Worm (Caenorhabditis elegans) whole organism, L4 larva: ENCODE measurements around the gene Y38H6A.1.
"Not testable (repeated sequence)": the region's sequence is repeated elsewhere in the genome, so short reads cannot be mapped to it uniquely, and the experiment has no call there.

Experiments
- D1046.2 ChIP-seq: fragments of 200-800 bp; sonication (Bioruptor generic); IDR thresholded peaks from 2 replicates; pipeline ENCODE4 v1.3.6; 2022; ENCODE audit warnings: missing genetic modification characterization, missing compliant biosample characterization
- F44E2.7 ChIP-seq: fragments of 200-800 bp; sonication (Bioruptor generic); IDR thresholded peaks from 2 replicates; pipeline ENCODE4 v2.1.2; 2022; ENCODE audit warnings: missing genetic modification characterization, missing compliant biosample characterization
- Y48G9A.11 ChIP-seq: fragments of 200-800 bp; sonication (Bioruptor generic); IDR thresholded peaks from 2 replicates; pipeline ENCODE4 v1.3.6; 2022; ENCODE audit warnings: missing genetic modification reagents, missing genetic modification characterization, missing compliant biosample characterization
- aha-1 ChIP-seq: fragments of 150-350 bp; peaks from one replicate; lab custom pipeline; 2014; ENCODE audit warnings: missing biosample characterization, missing genetic modification characterization
- aly-2 ChIP-seq: sonication (generic microtip); optimal IDR thresholded peaks from 2 replicates; lab custom pipeline; 2018; ENCODE audit warnings: missing biosample characterization, missing genetic modification characterization
- ceh-20 ChIP-seq: fragments of 200-800 bp; sonication (Bioruptor generic); IDR thresholded peaks from 2 replicates; pipeline ENCODE4 v1.3.6; 2022; ENCODE audit warnings: missing genetic modification reagents, missing genetic modification characterization, missing compliant biosample characterization
- ceh-28 ChIP-seq: fragments of 150-350 bp; optimal IDR thresholded peaks from 2 replicates; lab custom pipeline; 2014; ENCODE audit warnings: missing biosample characterization, missing genetic modification reagents, missing genetic modification characterization
- ceh-32 ChIP-seq: sonication (generic microtip); optimal IDR thresholded peaks from 2 replicates; lab custom pipeline; 2016; ENCODE audit warnings: mild to moderate bottlenecking, missing genetic modification characterization, missing compliant biosample characterization; ENCODE audit not compliant: poor library complexity
- ceh-44 ChIP-seq: fragments of 200-800 bp; sonication (Bioruptor generic); IDR thresholded peaks from 2 replicates; pipeline ENCODE4 v1.3.6; 2022; ENCODE audit warnings: missing genetic modification reagents, missing genetic modification characterization, missing compliant biosample characterization
- ceh-82 ChIP-seq: sonication (generic microtip); optimal IDR thresholded peaks from 2 replicates; lab custom pipeline; 2017; ENCODE audit warnings: missing biosample characterization, missing genetic modification characterization
- ctbp-1 ChIP-seq: fragments of 200-800 bp; sonication (Bioruptor generic); IDR thresholded peaks from 2 replicates; pipeline ENCODE4 v1.3.6; 2022; ENCODE audit warnings: missing genetic modification reagents, missing genetic modification characterization, missing compliant biosample characterization
- daf-16 ChIP-seq, 3 experiments: sonication (generic microtip); optimal IDR thresholded peaks; 2 replicates each; lab custom pipeline; 2016 to 2017; ENCODE audit warnings: missing genetic modification characterization in 3 of 3, missing genetic modification reagents in 3 of 3, mild to moderate bottlenecking in 2 of 3, missing compliant biosample characterization in 2 of 3, missing biosample characterization in 1 of 3, moderate library complexity in 1 of 3
- daf-19 ChIP-seq: fragments of 200-800 bp; sonication (Bioruptor generic); conservative IDR thresholded peaks from 2 replicates; pipeline ENCODE4 v1.3.6; 2022; ENCODE audit warnings: missing genetic modification characterization, missing compliant biosample characterization
- daf-8 ChIP-seq: fragments of 200-800 bp; sonication (Bioruptor generic); IDR thresholded peaks from 2 replicates; pipeline ENCODE4 v1.3.6; 2022; ENCODE audit warnings: missing genetic modification characterization, missing compliant biosample characterization
- dmd-8 ChIP-seq: fragments of 200-800 bp; sonication (Bioruptor generic); IDR thresholded peaks from 2 replicates; pipeline ENCODE4 v1.3.6; 2022; ENCODE audit warnings: missing genetic modification characterization, missing compliant biosample characterization
- dve-1 ChIP-seq: sonication (generic microtip); optimal IDR thresholded peaks from 2 replicates; lab custom pipeline; 2017; ENCODE audit warnings: antibody characterized with exemption, mild to moderate bottlenecking, missing genetic modification characterization, missing compliant biosample characterization; ENCODE audit not compliant: insufficient read depth
- egl-27 ChIP-seq: sonication (generic microtip); optimal IDR thresholded peaks from 3 replicates; lab custom pipeline; 2017; ENCODE audit warnings: missing biosample characterization, missing genetic modification reagents, missing genetic modification characterization
- egl-43 ChIP-seq: fragments of 200-800 bp; sonication (Bioruptor generic); IDR thresholded peaks from 2 replicates; pipeline ENCODE4 v1.3.6; 2022; ENCODE audit warnings: missing genetic modification reagents, missing genetic modification characterization, missing compliant biosample characterization
- gei-8 ChIP-seq: fragments of 200-800 bp; sonication (Bioruptor generic); optimal IDR thresholded peaks from 2 replicates; lab custom pipeline; 2018; ENCODE audit warnings: mild to moderate bottlenecking, missing genetic modification characterization, missing compliant biosample characterization
- hlh-11 ChIP-seq: fragments of 200-800 bp; sonication (Bioruptor generic); optimal IDR thresholded peaks from 2 replicates; lab custom pipeline; 2018; ENCODE audit warnings: mild to moderate bottlenecking, missing genetic modification characterization, missing compliant biosample characterization
- lim-7 ChIP-seq: fragments of 200-800 bp; sonication (Bioruptor generic); IDR thresholded peaks from 2 replicates; pipeline ENCODE4 v1.3.6; 2022; ENCODE audit warnings: missing genetic modification characterization, missing compliant biosample characterization
- lin-39 ChIP-seq: fragments of 150-350 bp; optimal IDR thresholded peaks from 2 replicates; lab custom pipeline; 2014; ENCODE audit warnings: missing biosample characterization, missing genetic modification reagents, missing genetic modification characterization
- mdl-1 ChIP-seq, 2 experiments: fragments of 150-350 bp in 1 of 2; sonication (generic microtip) in 1 of 2; optimal IDR thresholded peaks; 2 replicates each; lab custom pipeline; 2014 to 2017; ENCODE audit warnings: missing biosample characterization in 2 of 2, missing genetic modification characterization in 2 of 2
- nhr-28 ChIP-seq: fragments of 150-350 bp; optimal IDR thresholded peaks from 2 replicates; lab custom pipeline; 2014; ENCODE audit warnings: missing biosample characterization, missing genetic modification characterization
- nhr-41 ChIP-seq: fragments of 200-800 bp; sonication (Bioruptor generic); IDR thresholded peaks from 2 replicates; pipeline ENCODE4 v1.3.6; 2022; ENCODE audit warnings: missing genetic modification reagents, missing genetic modification characterization, missing compliant biosample characterization
- nhr-6 ChIP-seq: fragments of 150-350 bp; optimal IDR thresholded peaks from 2 replicates; lab custom pipeline; 2014; ENCODE audit warnings: missing biosample characterization, missing genetic modification characterization
- nhr-76 ChIP-seq: fragments of 150-350 bp; optimal IDR thresholded peaks from 2 replicates; lab custom pipeline; 2014; ENCODE audit warnings: missing biosample characterization, missing genetic modification characterization
- nhr-77 ChIP-seq: fragments of 150-350 bp; optimal IDR thresholded peaks from 2 replicates; lab custom pipeline; 2014; ENCODE audit warnings: missing biosample characterization, missing genetic modification characterization
- pqm-1 ChIP-seq: sonication (generic microtip); optimal IDR thresholded peaks from 2 replicates; lab custom pipeline; 2017; ENCODE audit warnings: missing biosample characterization, missing genetic modification characterization
- rbr-2 ChIP-seq: sonication (generic microtip); optimal IDR thresholded peaks from 2 replicates; lab custom pipeline; 2016; ENCODE audit warnings: missing genotype, missing genetic modification characterization, missing compliant biosample characterization
- skn-1 ChIP-seq: fragments of 150-350 bp; optimal IDR thresholded peaks from 2 replicates; lab custom pipeline; 2014; ENCODE audit warnings: missing biosample characterization, missing genetic modification characterization
- snpc-1.2 ChIP-seq: fragments of 200-800 bp; sonication (Bioruptor generic); IDR thresholded peaks from 2 replicates; pipeline ENCODE4 v1.3.6; 2022; ENCODE audit warnings: missing genetic modification reagents, missing genetic modification characterization, missing compliant biosample characterization
- snpc-4 ChIP-seq: fragments of 150-350 bp; optimal IDR thresholded peaks from 2 replicates; lab custom pipeline; 2014; ENCODE audit warnings: missing biosample characterization, missing genetic modification characterization
- vab-7 ChIP-seq: fragments of 200-800 bp; sonication (Bioruptor generic); IDR thresholded peaks from 2 replicates; pipeline ENCODE4 v1.3.6; 2022; ENCODE audit warnings: missing genetic modification reagents, missing genetic modification characterization, missing compliant biosample characterization
- zag-1 ChIP-seq: fragments of 150-350 bp; optimal IDR thresholded peaks from 2 replicates; lab custom pipeline; 2014; ENCODE audit warnings: missing biosample characterization, missing genetic modification characterization
- ztf-7 ChIP-seq: fragments of 150-350 bp; optimal IDR thresholded peaks from 2 replicates; lab custom pipeline; 2014; ENCODE audit warnings: missing biosample characterization, missing genetic modification characterization

Y38H6A.1 gene

ce11 chrV:20350382-20350781 lies 24.9 kb downstream of the Y38H6A.1 start:
- TF ChIP-seq lim-7 (GFP tag; lab: Robert Waterston, UW), result 0 out of 2 replicates have a peak, but pooled peaks have one; percentile 50
- TF ChIP-seq egl-43 (GFP tag; lab: Robert Waterston, UW), result peak; percentile 66
- TF ChIP-seq daf-16 (GFP tag; optimal IDR thresholded peaks at IDR 0.05; lab: Kevin White, UChicago), result peak in 1 of 2 experiments; percentile 50
- peak; percentile 10 for TF ChIP-seq daf-16 (tag; optimal IDR thresholded peaks at IDR 0.05; lab: Kevin White, UChicago)
- TF ChIP-seq D1046.2, result peak; percentile 65; the same call in 1 of the 2 replicates
- TF ChIP-seq ceh-20, result 0 out of 2 replicates have a peak, but pooled peaks have one; percentile 30
- no peak for TF ChIP-seq nhr-76 (tag; lab: Kevin White, UChicago)
- TF ChIP-seq aly-2, result no peak
- TF ChIP-seq F44E2.7 (GFP tag; lab: Robert Waterston, UW), result peak; percentile 86; the same call in 1 of the 2 replicates
- 0 out of 2 replicates have a peak, but pooled peaks have one; percentile 18 for TF ChIP-seq daf-8 (GFP tag; lab: Robert Waterston, UW)
- TF ChIP-seq mdl-1 (tag; optimal IDR thresholded peaks at IDR 0.05; lab: Kevin White, UChicago), result no peak

ce11 chrV:20351195-20351594 lies 25.7 kb downstream of the Y38H6A.1 start, which contains the start of gene K02E2.1:
Gene K02E2.1, plus strand, starts transcription at chrV:20351495.
- TF ChIP-seq nhr-6 (tag; lab: Kevin White, UChicago), result no peak
- TF ChIP-seq snpc-4 (tag; lab: Kevin White, UChicago), result no peak
- no peak for TF ChIP-seq ztf-7 (tag; lab: Kevin White, UChicago)
- TF ChIP-seq snpc-1.2 (GFP tag; lab: Robert Waterston, UW), result no peak
- no peak for TF ChIP-seq dmd-8
- no peak for TF ChIP-seq ceh-82 (tag; lab: Kevin White, UChicago)
- TF ChIP-seq lin-39 (tag; lab: Kevin White, UChicago), result no peak
- TF ChIP-seq ceh-44, result no peak
- no peak for TF ChIP-seq nhr-77 (tag; lab: Kevin White, UChicago)
- TF ChIP-seq nhr-41 (GFP tag; lab: Robert Waterston, UW), result no peak
- TF ChIP-seq skn-1 (tag; lab: Kevin White, UChicago), result no peak
- TF ChIP-seq vab-7 (GFP tag; lab: Robert Waterston, UW), result no peak
- TF ChIP-seq D1046.2, result no peak
- TF ChIP-seq daf-19 (GFP tag; lab: Robert Waterston, UW), result no peak
- TF ChIP-seq dve-1, result no peak

ce11 chrV:20356472-20356871 lies 31.0 kb downstream of the Y38H6A.1 start, which contains the start of gene grd-11:
Gene grd-11, plus strand, starts transcription at chrV:20356772.
- TF ChIP-seq aha-1 (peak; percentile 29), D1046.2 (no peak), egl-43 (GFP tag; lab: Robert Waterston, UW) (no peak)

ce11 chrV:20366839-20367238 lies 41.3 kb downstream of the Y38H6A.1 start, which contains the start of gene K02E2.8:
Gene K02E2.8, minus strand, starts transcription at chrV:20366939.
- TF ChIP-seq aly-2 (no peak), ctbp-1 (no peak), rbr-2 (tag; lab: Kevin White, UChicago) (no peak), ceh-32 (tag; lab: Kevin White, UChicago) (no peak), aha-1 (peak; percentile 6), ceh-28 (no peak)

ce11 chrV:20369153-20369552 lies 43.6 kb downstream of the Y38H6A.1 start, which contains the start of gene srh-177:
Gene srh-177, minus strand, starts transcription at chrV:20369253.
- not testable (repeated sequence) for TF ChIP-seq ceh-82 (tag; lab: Kevin White, UChicago); nhr-41 (GFP tag; lab: Robert Waterston, UW); egl-27 (tag; lab: Kevin White, UChicago)

ce11 chrV:20374484-20374883 lies 49.0 kb downstream of the Y38H6A.1 start:
- TF ChIP-seq pqm-1 (tag; lab: Kevin White, UChicago) (peak; percentile 52), dve-1 (peak; percentile 30), zag-1 (tag; lab: Kevin White, UChicago) (no peak), ceh-28 (no peak), nhr-77 (tag; lab: Kevin White, UChicago) (peak; percentile 34), daf-16 (GFP tag; optimal IDR thresholded peaks at IDR 0.05; lab: Kevin White, UChicago) (no peak), daf-16 (tag; optimal IDR thresholded peaks at IDR 0.05; lab: Kevin White, UChicago) (peak; percentile 67), Y48G9A.11 (GFP tag; lab: Robert Waterston, UW) (no peak), nhr-28 (tag; lab: Kevin White, UChicago) (peak; percentile 60), hlh-11 (tag; lab: Kevin White, UChicago) (no peak), gei-8 (GFP tag; lab: Kevin White, UChicago) (no peak)
